Fruit fly (Drosophila melanogaster): ENCODE results near the gene CG4267.

CG4267 gene

dm6 chr2L:2202018-2202852 is 39.9 kb upstream of the CG4267 start:
- TF ChIP-seq Sin3A (optimal IDR thresholded peaks at IDR 0.05): no peak
- no peak for TF ChIP-seq insv (optimal IDR thresholded peaks at IDR 0.05)
- no peak for TF ChIP-seq h (optimal IDR thresholded peaks at IDR 0.05)
- no peak for TF ChIP-seq ttk (optimal IDR thresholded peaks at IDR 0.05)
- no peak for TF ChIP-seq Myc (optimal IDR thresholded peaks at IDR 0.05)
- no peak for TF ChIP-seq psq (optimal IDR thresholded peaks at IDR 0.05)

dm6 chr2L:2202853-2203717 is 39.1 kb upstream of the CG4267 start:
- TF ChIP-seq psq (optimal IDR thresholded peaks at IDR 0.05) (no peak), Sin3A (optimal IDR thresholded peaks at IDR 0.05) (no peak), Myc (optimal IDR thresholded peaks at IDR 0.05) (no peak), ttk (optimal IDR thresholded peaks at IDR 0.05) (no peak), h (optimal IDR thresholded peaks at IDR 0.05) (no peak), insv (optimal IDR thresholded peaks at IDR 0.05) (no peak)

- TF ChIP-seq Myc (optimal IDR thresholded peaks at IDR 0.05): no peak
Measured at dm6 chr2L:2206066-2206465, 36.1 kb upstream of the CG4267 start, which contains the start of gene CG31668. Gene CG31668 (minus strand): TSS chr2L:2206166.

- TF ChIP-seq Myc (optimal IDR thresholded peaks at IDR 0.05): no peak
- no peak for TF ChIP-seq ttk (optimal IDR thresholded peaks at IDR 0.05)
- no peak for TF ChIP-seq h (optimal IDR thresholded peaks at IDR 0.05)
- TF ChIP-seq Sin3A (optimal IDR thresholded peaks at IDR 0.05): no peak
- TF ChIP-seq psq (optimal IDR thresholded peaks at IDR 0.05): no peak
- TF ChIP-seq insv (optimal IDR thresholded peaks at IDR 0.05): no peak
Measured at dm6 chr2L:2209002-2209401, 33.2 kb upstream of the CG4267 start, which contains the start of gene CG33124. Gene CG33124 (minus strand): TSS chr2L:2209102.

DNA sequence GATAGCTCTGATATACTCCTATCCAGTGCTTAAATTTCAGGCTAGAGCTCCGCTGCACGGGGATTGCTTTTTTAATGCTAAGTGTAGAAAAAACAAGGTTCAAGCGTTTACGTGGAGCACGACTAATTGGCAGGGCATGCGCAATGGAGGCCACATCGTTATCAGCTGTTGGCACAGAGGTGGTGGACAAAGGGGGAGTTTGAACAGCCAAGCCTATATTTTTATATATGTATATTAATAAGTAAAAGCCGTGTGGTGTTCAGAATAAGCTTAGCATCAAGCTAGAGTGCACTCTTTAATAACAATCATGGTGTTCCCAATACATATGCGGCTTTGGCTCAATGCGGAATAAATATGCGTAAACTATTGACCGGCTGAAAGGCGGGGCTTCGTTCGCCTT is 29.7 kb upstream of the CG4267 start, which contains the start of gene CG15385:
Gene CG15385 (minus strand): TSS at position 94 of the 400 bp plus-strand sequence.
- TF ChIP-seq psq (optimal IDR thresholded peaks at IDR 0.05) (no peak), h (optimal IDR thresholded peaks at IDR 0.05) (no peak), insv (optimal IDR thresholded peaks at IDR 0.05) (no peak), Sin3A (optimal IDR thresholded peaks at IDR 0.05) (no peak)

DNA sequence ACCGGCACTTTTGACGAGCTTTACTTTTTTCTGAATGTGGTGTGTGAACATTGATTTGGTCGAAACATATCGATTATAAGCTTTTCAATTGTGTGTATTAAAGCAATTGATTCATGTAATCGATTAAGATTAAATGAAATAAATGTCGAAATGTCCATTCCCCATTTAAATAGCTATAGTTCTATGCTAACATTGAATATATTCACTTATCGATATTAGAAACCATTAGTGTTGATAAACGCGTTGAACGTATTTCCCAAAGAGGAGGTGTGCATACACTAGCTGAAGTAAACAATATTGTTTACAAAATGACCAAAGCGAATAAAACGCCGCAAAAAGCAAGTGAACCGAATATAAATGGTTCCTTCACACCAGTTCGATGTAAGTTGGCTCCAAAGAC is 28.2 kb upstream of the CG4267 start, which contains the start of the genes Uch and CG34174:
Gene Uch (minus strand): TSS at position 208 of the 400 bp plus-strand sequence.
Gene CG34174 (plus strand): TSS at position 263 of the 400 bp plus-strand sequence.
- no peak for TF ChIP-seq Sin3A (optimal IDR thresholded peaks at IDR 0.05)
- no peak for TF ChIP-seq h (optimal IDR thresholded peaks at IDR 0.05)

dm6 chr2L:2216065-2216464 is 26.1 kb upstream of the CG4267 start, which contains the start of gene daed:
Gene daed (minus strand): TSS chr2L:2216311.
- TF ChIP-seq h (optimal IDR thresholded peaks at IDR 0.05): no peak
- no peak for TF ChIP-seq ttk (optimal IDR thresholded peaks at IDR 0.05)
- TF ChIP-seq Myc (optimal IDR thresholded peaks at IDR 0.05): no peak
- no peak for TF ChIP-seq insv (optimal IDR thresholded peaks at IDR 0.05)
- no peak for TF ChIP-seq Sin3A (optimal IDR thresholded peaks at IDR 0.05)
- no peak for TF ChIP-seq psq (optimal IDR thresholded peaks at IDR 0.05)

- TF ChIP-seq insv (optimal IDR thresholded peaks at IDR 0.05) (no peak), Sin3A (optimal IDR thresholded peaks at IDR 0.05) (no peak), ttk (optimal IDR thresholded peaks at IDR 0.05) (no peak), Myc (optimal IDR thresholded peaks at IDR 0.05) (no peak), h (optimal IDR thresholded peaks at IDR 0.05) (no peak), psq (optimal IDR thresholded peaks at IDR 0.05) (no peak)
Measured at dm6 chr2L:2217067-2217684, 25.0 kb upstream of the CG4267 start, which contains the start of the genes CG15386, CG42371 and mio. Gene CG15386 (minus strand): TSS chr2L:2217246. Gene CG42371 (minus strand): TSS chr2L:2217246. Gene mio (plus strand): TSS chr2L:2217290.

dm6 chr2L:2220573-2221332 is 21.4 kb upstream of the CG4267 start, which contains the start of gene papi:
Gene papi (plus strand): TSS chr2L:2220748.
- TF ChIP-seq psq (optimal IDR thresholded peaks at IDR 0.05): no peak
- TF ChIP-seq Myc (optimal IDR thresholded peaks at IDR 0.05): no peak
- TF ChIP-seq insv (optimal IDR thresholded peaks at IDR 0.05): no peak
- no peak for TF ChIP-seq ttk (optimal IDR thresholded peaks at IDR 0.05)
- no peak for TF ChIP-seq h (optimal IDR thresholded peaks at IDR 0.05)
- no peak for TF ChIP-seq Sin3A (optimal IDR thresholded peaks at IDR 0.05)

- TF ChIP-seq ttk (optimal IDR thresholded peaks at IDR 0.05) (no peak), psq (optimal IDR thresholded peaks at IDR 0.05) (no peak), Sin3A (optimal IDR thresholded peaks at IDR 0.05) (no peak), Myc (optimal IDR thresholded peaks at IDR 0.05) (no peak), insv (optimal IDR thresholded peaks at IDR 0.05) (no peak), h (optimal IDR thresholded peaks at IDR 0.05) (no peak)
Measured at dm6 chr2L:2221649-2222150, 20.5 kb upstream of the CG4267 start.

DNA sequence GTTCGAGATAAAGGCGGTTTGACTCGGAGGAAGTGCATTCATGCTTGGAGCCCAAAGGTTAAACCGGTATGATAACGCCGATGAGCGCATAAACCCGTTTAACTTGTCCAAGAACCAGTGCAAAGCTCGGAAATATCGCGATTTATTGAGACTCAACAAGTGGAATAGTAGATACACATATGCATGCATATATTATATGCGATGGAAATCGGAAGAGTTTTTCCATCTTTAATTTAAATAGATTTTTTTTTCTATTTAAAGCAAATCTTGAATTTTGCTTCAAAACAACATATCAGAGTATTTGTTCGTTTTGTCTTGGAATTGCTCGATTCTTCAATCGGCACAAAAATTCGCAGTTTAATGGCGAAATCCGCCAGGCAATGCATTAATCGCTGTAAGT is 19.8 kb upstream of the CG4267 start:
- TF ChIP-seq Myc (optimal IDR thresholded peaks at IDR 0.05) (no peak), Sin3A (optimal IDR thresholded peaks at IDR 0.05) (no peak), psq (optimal IDR thresholded peaks at IDR 0.05) (no peak), insv (optimal IDR thresholded peaks at IDR 0.05) (no peak)

Measured in Kc167 (cell line).